Worm (Caenorhabditis elegans) whole organism, L1 larva: ENCODE measurements around the gene elo-8.
A peak's percentile ranks its signal among the peaks of the same experiment; 100 is the strongest.

Experiments
- C04F5.9 ChIP-seq: sonication (generic microtip); optimal IDR thresholded peaks from 2 replicates; lab custom pipeline; 2016; ENCODE audit warnings: missing genetic modification characterization, missing compliant biosample characterization
- C34B4.2 ChIP-seq: sonication (generic microtip); optimal IDR thresholded peaks from 2 replicates; lab custom pipeline; 2017; ENCODE audit warnings: mild to moderate bottlenecking, missing genetic modification characterization, missing compliant biosample characterization
- aha-1 ChIP-seq: fragments of 150-350 bp; optimal IDR thresholded peaks from 2 replicates; lab custom pipeline; 2014; ENCODE audit warnings: missing biosample characterization, missing genetic modification characterization
- aly-2 ChIP-seq: fragments of 150-350 bp; optimal IDR thresholded peaks from 2 replicates; lab custom pipeline; 2014; ENCODE audit warnings: missing biosample characterization, missing genetic modification characterization
- ama-1 ChIP-seq: fragments of 150-350 bp; optimal IDR thresholded peaks from 2 replicates; lab custom pipeline; 2014
- ceh-82 ChIP-seq, 3 experiments: fragments of 150-350 bp in 1 of 3; sonication (generic microtip) in 2 of 3; optimal IDR thresholded peaks; 2 replicates each; lab custom pipeline; 2014 to 2017; ENCODE audit warnings: missing biosample characterization in 3 of 3, missing genetic modification characterization in 3 of 3
- ceh-90 ChIP-seq: sonication (generic microtip); optimal IDR thresholded peaks from 2 replicates; lab custom pipeline; 2016; ENCODE audit warnings: missing genetic modification characterization, missing compliant biosample characterization
- ces-1 ChIP-seq: fragments of 150-350 bp; optimal IDR thresholded peaks from 2 replicates; lab custom pipeline; 2014; ENCODE audit warnings: missing biosample characterization, missing genetic modification reagents, missing genetic modification characterization
- dsc-1 ChIP-seq: sonication (generic microtip); optimal IDR thresholded peaks from 2 replicates; lab custom pipeline; 2016; ENCODE audit warnings: mild to moderate bottlenecking, missing genetic modification characterization, missing compliant biosample characterization
- efl-1 ChIP-seq, 4 experiments: fragments of 150-350 bp; optimal IDR thresholded peaks in 3 of 4; peaks in 1 of 4; 1 replicate in 1 of 4; 2 replicates in 3 of 4; lab custom pipeline; 2014; ENCODE audit warnings: missing biosample characterization in 2 of 4, missing genetic modification characterization in 2 of 4, missing genetic modification reagents in 2 of 4
- elt-3 ChIP-seq, 6 experiments: fragments of 150-350 bp in 1 of 6; sonication (generic microtip); optimal IDR thresholded peaks; 2 replicates each; lab custom pipeline; 2017 to 2018; ENCODE audit warnings: missing biosample characterization in 6 of 6, missing genetic modification characterization in 6 of 6, inconsistent platforms in 1 of 6
- fkh-8 ChIP-seq: sonication (generic microtip); optimal IDR thresholded peaks from 2 replicates; lab custom pipeline; 2016; ENCODE audit warnings: mild to moderate bottlenecking, missing genetic modification characterization, missing compliant biosample characterization
- hlh-17 ChIP-seq: fragments of 200-800 bp; sonication (Bioruptor generic); optimal IDR thresholded peaks from 2 replicates; lab custom pipeline; 2018; ENCODE audit warnings: missing genetic modification characterization, mild to moderate bottlenecking, missing compliant biosample characterization, moderate library complexity, borderline replicate concordance
- hlh-4 ChIP-seq: sonication (generic microtip); optimal IDR thresholded peaks from 2 replicates; lab custom pipeline; 2016; ENCODE audit warnings: mild to moderate bottlenecking, missing genetic modification characterization, missing compliant biosample characterization
- isw-1 ChIP-seq: fragments of 200-800 bp; sonication (Bioruptor generic); IDR thresholded peaks from 2 replicates; pipeline ENCODE4 v1.3.6; 2022; ENCODE audit warnings: missing genetic modification characterization, missing compliant biosample characterization
- jun-1 ChIP-seq: fragments of 150-350 bp; optimal IDR thresholded peaks from 2 replicates; lab custom pipeline; 2014; ENCODE audit warnings: missing biosample characterization, missing genetic modification reagents, missing genetic modification characterization
- lin-13 ChIP-seq: fragments of 150-350 bp; optimal IDR thresholded peaks from 2 replicates; lab custom pipeline; 2014; ENCODE audit warnings: missing biosample characterization, missing genetic modification reagents, missing genetic modification characterization
- lin-14 ChIP-seq: fragments of 200-800 bp; sonication (Bioruptor generic); optimal IDR thresholded peaks from 2 replicates; lab custom pipeline; 2018; ENCODE audit warnings: mild to moderate bottlenecking, missing genetic modification characterization, moderate library complexity, missing compliant biosample characterization
- lin-35 ChIP-seq, 2 experiments: fragments of 150-350 bp; optimal IDR thresholded peaks; 2 replicates each; lab custom pipeline; 2014; ENCODE audit warnings: missing biosample characterization in 2 of 2, missing genetic modification characterization in 2 of 2, missing genetic modification reagents in 2 of 2
- lin-39 ChIP-seq: fragments of 150-350 bp; optimal IDR thresholded peaks from 2 replicates; lab custom pipeline; 2014; ENCODE audit warnings: missing biosample characterization, missing genetic modification reagents, missing genetic modification characterization
- lir-3 ChIP-seq: sonication (generic microtip); optimal IDR thresholded peaks from 2 replicates; lab custom pipeline; 2016; ENCODE audit warnings: mild to moderate bottlenecking, missing genetic modification characterization, moderate library complexity, missing compliant biosample characterization; ENCODE audit not compliant: poor library complexity
- lsy-2 ChIP-seq, 2 experiments: fragments of 150-350 bp; optimal IDR thresholded peaks; 2 replicates each; lab custom pipeline; 2014; ENCODE audit warnings: missing biosample characterization in 2 of 2, missing genetic modification characterization in 2 of 2
- mab-9 ChIP-seq: fragments of 200-800 bp; sonication (Bioruptor generic); IDR thresholded peaks from 2 replicates; pipeline ENCODE4 v1.3.6; 2022; ENCODE audit warnings: missing genetic modification reagents, missing genetic modification characterization, missing compliant biosample characterization
- mdl-1 ChIP-seq, 2 experiments: fragments of 150-350 bp; optimal IDR thresholded peaks; 2 replicates each; lab custom pipeline; 2014 to 2017; ENCODE audit warnings: missing biosample characterization in 2 of 2, missing genetic modification characterization in 2 of 2, inconsistent platforms in 1 of 2
- mep-1 ChIP-seq: fragments of 150-350 bp; optimal IDR thresholded peaks from 2 replicates; lab custom pipeline; 2014; ENCODE audit warnings: missing biosample characterization, missing genetic modification characterization
- nhr-11 ChIP-seq: fragments of 150-350 bp; optimal IDR thresholded peaks from 2 replicates; lab custom pipeline; 2014; ENCODE audit warnings: missing biosample characterization, missing genetic modification characterization
- nhr-12 ChIP-seq: sonication (generic microtip); optimal IDR thresholded peaks from 2 replicates; lab custom pipeline; 2017; ENCODE audit warnings: missing biosample characterization, missing genetic modification characterization
- nhr-20 ChIP-seq: sonication (generic microtip); optimal IDR thresholded peaks from 2 replicates; lab custom pipeline; 2016; ENCODE audit warnings: mild to moderate bottlenecking, missing genetic modification characterization, missing compliant biosample characterization
- nhr-28 ChIP-seq: fragments of 150-350 bp; optimal IDR thresholded peaks from 2 replicates; lab custom pipeline; 2014; ENCODE audit warnings: missing biosample characterization, missing genetic modification characterization
- nhr-47 ChIP-seq: sonication (generic microtip); optimal IDR thresholded peaks from 2 replicates; lab custom pipeline; 2016; ENCODE audit warnings: mild to moderate bottlenecking, missing genetic modification characterization, moderate library complexity, missing compliant biosample characterization
- nhr-76 ChIP-seq: sonication (generic microtip); optimal IDR thresholded peaks from 2 replicates; lab custom pipeline; 2017; ENCODE audit warnings: missing biosample characterization, missing genetic modification characterization
- nhr-84 ChIP-seq: sonication (generic microtip); optimal IDR thresholded peaks from 2 replicates; lab custom pipeline; 2017; ENCODE audit warnings: missing biosample characterization, missing genetic modification characterization
- nhr-90 ChIP-seq: sonication (generic microtip); optimal IDR thresholded peaks from 2 replicates; lab custom pipeline; 2016; ENCODE audit warnings: mild to moderate bottlenecking, missing genetic modification characterization, missing compliant biosample characterization; ENCODE audit not compliant: poor library complexity
- pax-3 ChIP-seq: fragments of 200-800 bp; sonication (Bioruptor generic); optimal IDR thresholded peaks from 2 replicates; lab custom pipeline; 2018; ENCODE audit warnings: mild to moderate bottlenecking, missing genetic modification characterization, moderate library complexity, missing compliant biosample characterization
- pqm-1 ChIP-seq: sonication (generic microtip); optimal IDR thresholded peaks from 3 replicates; lab custom pipeline; 2017; ENCODE audit warnings: missing biosample characterization, missing genetic modification characterization
- rnt-1 ChIP-seq: sonication (generic microtip); optimal IDR thresholded peaks from 2 replicates; lab custom pipeline; 2016; ENCODE audit warnings: mild to moderate bottlenecking, missing genetic modification characterization, moderate library complexity, missing compliant biosample characterization
- skn-1 ChIP-seq: fragments of 150-350 bp; optimal IDR thresholded peaks from 2 replicates; lab custom pipeline; 2014; ENCODE audit warnings: missing biosample characterization, missing genetic modification characterization
- snpc-4 ChIP-seq: fragments of 150-350 bp; optimal IDR thresholded peaks from 2 replicates; lab custom pipeline; 2014; ENCODE audit warnings: missing biosample characterization, missing genetic modification characterization
- snu-23 ChIP-seq: sonication (generic microtip); optimal IDR thresholded peaks from 2 replicates; lab custom pipeline; 2016; ENCODE audit warnings: missing genetic modification characterization, missing compliant biosample characterization
- sox-4 ChIP-seq: sonication (generic microtip); optimal IDR thresholded peaks from 2 replicates; lab custom pipeline; 2016; ENCODE audit warnings: missing genetic modification characterization, missing compliant biosample characterization
- swsn-7 ChIP-seq: sonication (generic microtip); optimal IDR thresholded peaks from 2 replicates; lab custom pipeline; 2016; ENCODE audit warnings: missing genetic modification characterization, missing compliant biosample characterization
- tbx-2 ChIP-seq: sonication (generic microtip); optimal IDR thresholded peaks from 2 replicates; lab custom pipeline; 2016; ENCODE audit warnings: missing genetic modification characterization, missing compliant biosample characterization
- unc-130 ChIP-seq: fragments of 150-350 bp; optimal IDR thresholded peaks from 2 replicates; lab custom pipeline; 2017; ENCODE audit warnings: missing biosample characterization, missing genetic modification characterization, inconsistent platforms
- unc-98 ChIP-seq: fragments of 200-800 bp; sonication (Bioruptor generic); IDR thresholded peaks from 2 replicates; pipeline ENCODE4 v1.3.6; 2022; ENCODE audit warnings: missing genetic modification characterization, missing compliant biosample characterization
- xbp-1 ChIP-seq: sonication (generic microtip); optimal IDR thresholded peaks from 2 replicates; lab custom pipeline; 2016; ENCODE audit warnings: missing genetic modification characterization, missing compliant biosample characterization
- zip-4 ChIP-seq: fragments of 200-800 bp; sonication (Bioruptor generic); optimal IDR thresholded peaks from 2 replicates; lab custom pipeline; 2018; ENCODE audit warnings: mild to moderate bottlenecking, missing genetic modification characterization, moderate library complexity, missing compliant biosample characterization
- ztf-11 ChIP-seq, 2 experiments: sonication (generic microtip); optimal IDR thresholded peaks; 2 replicates each; lab custom pipeline; 2016 to 2017; ENCODE audit warnings: missing genetic modification characterization in 2 of 2, missing biosample characterization in 1 of 2, missing compliant biosample characterization in 1 of 2

elo-8 gene

DNA sequence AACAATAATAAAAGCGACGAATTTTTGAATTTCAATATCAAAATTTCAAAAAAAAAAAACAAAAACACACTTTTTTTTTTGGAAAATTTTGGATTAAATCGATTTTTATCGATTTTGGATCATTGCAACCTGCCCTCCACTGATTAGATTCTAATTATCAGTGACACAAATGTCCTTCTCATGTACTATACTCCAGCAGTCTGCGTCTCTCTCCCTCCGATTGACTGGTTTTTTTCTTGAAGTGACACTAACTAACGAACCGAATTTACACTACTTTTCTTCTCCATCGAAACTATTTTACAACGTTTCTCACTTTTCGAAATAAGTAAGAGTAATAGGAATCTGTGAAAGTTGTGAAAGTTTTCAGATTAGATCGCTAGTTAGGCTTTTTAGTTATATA, 8.9 kb upstream of the elo-8 start (continued):
- TF ChIP-seq ztf-11 (tag; optimal IDR thresholded peaks at IDR 0.05; lab: Kevin White, UChicago) (no peak), tbx-2 (tag; lab: Kevin White, UChicago) (no peak), nhr-11 (tag; lab: Kevin White, UChicago) (no peak), aly-2 (tag; lab: Kevin White, UChicago) (no peak), swsn-7 (tag; lab: Kevin White, UChicago) (no peak), snpc-4 (tag; lab: Kevin White, UChicago) (no peak), C04F5.9 (tag; lab: Kevin White, UChicago) (no peak), pqm-1 (tag; lab: Kevin White, UChicago) (no peak), rnt-1 (tag; lab: Kevin White, UChicago) (no peak), dsc-1 (no peak), elt-3 (tag; optimal IDR thresholded peaks at IDR 0.05; lab: Kevin White, UChicago) (peak in 4 of 6 experiments; percentile 29 to 77 (median 54)), mdl-1 (tag; optimal IDR thresholded peaks at IDR 0.05; lab: Kevin White, UChicago) (no peak), sox-4 (tag; lab: Kevin White, UChicago) (no peak), unc-98 (no peak), ceh-90 (no peak), hlh-4 (tag; lab: Kevin White, UChicago) (no peak), ces-1 (no peak), nhr-90 (tag; lab: Kevin White, UChicago) (peak; percentile 13), nhr-20 (tag; lab: Kevin White, UChicago) (no peak), C34B4.2 (tag; lab: Kevin White, UChicago) (no peak), hlh-17 (no peak), nhr-76 (tag; lab: Kevin White, UChicago) (no peak), unc-130 (no peak), nhr-47 (tag; lab: Kevin White, UChicago) (no peak), nhr-28 (tag; lab: Kevin White, UChicago) (no peak), snu-23 (GFP tag; lab: Kevin White, UChicago) (peak; percentile 11), mep-1 (tag; lab: Kevin White, UChicago) (peak; percentile 6), xbp-1 (tag; lab: Kevin White, UChicago) (no peak), ama-1 (lab: Kevin White, UChicago) (no peak), skn-1 (tag; lab: Kevin White, UChicago) (no peak), aha-1 (tag; lab: Kevin White, UChicago) (no peak), ceh-82 (tag; optimal IDR thresholded peaks at IDR 0.05; lab: Kevin White, UChicago) (no peak), pax-3 (tag; lab: Kevin White, UChicago) (no peak), lin-13 (GFP tag; lab: Kevin White, UChicago) (no peak), fkh-8 (no peak), nhr-12 (tag; lab: Kevin White, UChicago) (no peak), lir-3 (tag; lab: Kevin White, UChicago) (no peak), lsy-2 (tag; optimal IDR thresholded peaks at IDR 0.05; lab: Kevin White, UChicago) (no peak), efl-1 (optimal IDR thresholded peaks at IDR 0.05; lab: Kevin White, UChicago) (no peak), efl-1 (GFP tag; optimal IDR thresholded peaks at IDR 0.05 in 1 of 2; lab: Kevin White, UChicago) (no peak), lin-14 (peak; percentile 21), zip-4 (GFP tag; lab: Kevin White, UChicago) (no peak), lin-39 (tag; lab: Kevin White, UChicago) (no peak), jun-1 (tag; lab: Kevin White, UChicago) (no peak), isw-1 (GFP tag; lab: Robert Waterston, UW) (no peak), nhr-84 (no peak), mab-9 (GFP tag; lab: Robert Waterston, UW) (no peak), lin-35 (GFP tag; optimal IDR thresholded peaks at IDR 0.05; lab: Kevin White, UChicago) (peak in 1 of 2 experiments; percentile 16)
